Worm (Caenorhabditis elegans) whole organism, midembryonic: ENCODE results near the gene srx-110.

ENCODE experiments used
- cog-1 ChIP-seq: sonication (generic microtip); optimal IDR thresholded peaks from 2 replicates; lab custom pipeline; 2016; ENCODE audit warnings: missing genetic modification characterization, missing compliant biosample characterization
- flt-1 ChIP-seq: fragments of 200-800 bp; sonication (Bioruptor generic); IDR thresholded peaks from 2 replicates; pipeline ENCODE4 v1.3.6; 2022; ENCODE audit warnings: missing genetic modification characterization, missing compliant biosample characterization
- med-1 ChIP-seq: sonication (generic microtip); optimal IDR thresholded peaks from 2 replicates; lab custom pipeline; 2017; ENCODE audit warnings: missing genetic modification characterization, mild to moderate bottlenecking, missing compliant biosample characterization, antibody characterized with exemption, missing genetic modification reagents; ENCODE audit not compliant: insufficient read depth
- tab-1 ChIP-seq: fragments of 200-800 bp; sonication (Bioruptor generic); IDR thresholded peaks from 2 replicates; pipeline ENCODE4 v1.3.6; 2022; ENCODE audit warnings: missing genetic modification characterization, missing compliant biosample characterization
- ztf-23 ChIP-seq: fragments of 200-800 bp; sonication (Bioruptor generic); IDR thresholded peaks from 2 replicates; pipeline ENCODE4 v1.3.6; 2022; ENCODE audit warnings: missing genetic modification reagents, missing genetic modification characterization, missing compliant biosample characterization
- ztf-29 ChIP-seq: fragments of 200-800 bp; sonication (Bioruptor generic); IDR thresholded peaks from 2 replicates; pipeline ENCODE4 v1.3.6; 2022; ENCODE audit warnings: missing genetic modification reagents, missing genetic modification characterization, missing compliant biosample characterization

DNA sequence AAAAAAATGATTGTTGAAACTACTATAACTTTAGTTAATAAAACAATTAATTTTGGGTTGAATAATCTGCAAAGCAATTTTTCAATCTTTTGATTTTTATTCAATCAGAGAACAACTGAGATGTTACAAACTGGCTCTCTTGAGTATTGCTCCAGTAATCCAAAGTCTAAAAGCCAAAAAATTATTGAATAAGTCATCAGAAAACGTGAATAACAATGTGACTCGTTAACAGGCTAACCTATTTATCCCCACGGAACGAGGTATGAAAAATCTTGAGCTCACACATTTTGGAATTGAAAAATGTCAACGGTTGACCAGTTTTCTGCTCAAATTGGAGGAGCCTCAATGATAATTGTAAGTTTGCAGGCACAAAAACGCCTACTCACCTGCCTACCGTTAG is 48.1 kb downstream of the srx-110 start, which contains the start of gene srx-111:
- TF ChIP-seq ztf-29 (GFP tag; lab: Robert Waterston, UW) = no peak
- no peak for TF ChIP-seq flt-1
- no peak for TF ChIP-seq ztf-23
- TF ChIP-seq tab-1 (GFP tag; lab: Robert Waterston, UW) = no peak
- no peak for TF ChIP-seq med-1 (GFP tag; lab: Kevin White, UChicago)
- TF ChIP-seq cog-1 (tag; lab: Kevin White, UChicago) = no peak
